Worm (Caenorhabditis elegans) whole organism, early embryonic: ENCODE measurements around the gene plc-3.

ENCODE experiments used
- B0310.2 ChIP-seq: sonication (generic microtip); optimal IDR thresholded peaks from 2 replicates; lab custom pipeline; 2016; ENCODE audit warnings: mild to moderate bottlenecking, missing genetic modification characterization, missing compliant biosample characterization
- F13C5.2 ChIP-seq: sonication (generic microtip); optimal IDR thresholded peaks from 2 replicates; lab custom pipeline; 2017; ENCODE audit warnings: mild to moderate bottlenecking, missing genetic modification characterization, inconsistent platforms, missing compliant biosample characterization
- ama-1 ChIP-seq: fragments of 150-350 bp; optimal IDR thresholded peaks from 2 replicates; lab custom pipeline; 2014
- ceh-13 ChIP-seq: fragments of 200-800 bp; sonication (Bioruptor generic); optimal IDR thresholded peaks from 2 replicates; lab custom pipeline; 2018; ENCODE audit warnings: mild to moderate bottlenecking, missing genetic modification characterization, missing compliant biosample characterization
- flt-1 ChIP-seq: fragments of 200-800 bp; sonication (Bioruptor generic); IDR thresholded peaks from 2 replicates; pipeline ENCODE4 v1.3.6; 2022; ENCODE audit warnings: missing genetic modification characterization, missing compliant biosample characterization
- tra-4 ChIP-seq: sonication (generic microtip); optimal IDR thresholded peaks from 2 replicates; lab custom pipeline; 2017; ENCODE audit warnings: missing genetic modification characterization, missing compliant biosample characterization

- TF ChIP-seq ama-1 (lab: Kevin White, UChicago) (no peak), flt-1 (GFP tag; lab: Robert Waterston, UW) (no peak), B0310.2 (tag; lab: Kevin White, UChicago) (no peak), ceh-13 (GFP tag; lab: Kevin White, UChicago) (no peak), tra-4 (tag; lab: Kevin White, UChicago) (no peak), F13C5.2 (tag; lab: Kevin White, UChicago) (no peak)
These were observed 9.2 kb downstream of the plc-3 start for ce11 chrII:10231874-10232273.
